Fruit fly (Drosophila melanogaster): ENCODE measurements around the gene CG2246.

- TF ChIP-seq CG8944 (GFP tag; optimal IDR thresholded peaks at IDR 0.05) (no peak), CG14014 (GFP tag; IDR thresholded peaks at IDR 0.05) (no peak)
Observed at dm6 chr3R:30587196-30587753, 14.0 kb downstream of the CG2246 start, which contains the start of gene CG9717.

Data from whole organism, embryonic.